Worm (Caenorhabditis elegans) whole organism, L3 larva: Measurements from ENCODE around the gene bud-13.
"Not testable (repeated sequence)": the region's sequence is repeated elsewhere in the genome, so short reads cannot be mapped to it uniquely, and the experiment has no call there.

ENCODE experiments used
- ZK546.5 ChIP-seq: sonication (generic microtip); optimal IDR thresholded peaks from 2 replicates; lab custom pipeline; 2017; ENCODE audit warnings: missing biosample characterization, missing genetic modification characterization
- ama-1 ChIP-seq: fragments of 150-350 bp; optimal IDR thresholded peaks from 2 replicates; lab custom pipeline; 2018
- ceh-9 ChIP-seq: sonication (generic microtip); optimal IDR thresholded peaks from 2 replicates; lab custom pipeline; 2018; ENCODE audit warnings: missing biosample characterization, missing genetic modification characterization
- daf-12 ChIP-seq: fragments of 150-350 bp; optimal IDR thresholded peaks from 2 replicates; lab custom pipeline; 2014; ENCODE audit warnings: missing biosample characterization, missing genetic modification reagents, missing genetic modification characterization
- egl-5 ChIP-seq: fragments of 150-350 bp; optimal IDR thresholded peaks from 2 replicates; lab custom pipeline; 2017; ENCODE audit warnings: missing biosample characterization, missing genetic modification reagents, missing genetic modification characterization, inconsistent platforms
- elt-1 ChIP-seq: fragments of 150-350 bp; optimal IDR thresholded peaks from 2 replicates; lab custom pipeline; 2014; ENCODE audit warnings: missing biosample characterization, missing genetic modification characterization
- elt-2 ChIP-seq: sonication (generic microtip); optimal IDR thresholded peaks from 2 replicates; lab custom pipeline; 2016; ENCODE audit warnings: missing genetic modification reagents, mild to moderate bottlenecking, missing genetic modification characterization, missing compliant biosample characterization
- elt-3 ChIP-seq, 3 experiments: fragments of 150-350 bp in 1 of 3; sonication (generic microtip) in 2 of 3; optimal IDR thresholded peaks; 2 replicates in 2 of 3; 4 replicates in 1 of 3; lab custom pipeline; 2014 to 2017; ENCODE audit warnings: missing biosample characterization in 3 of 3, missing genetic modification characterization in 3 of 3
- eor-1 ChIP-seq, 2 experiments: fragments of 150-350 bp; optimal IDR thresholded peaks; 2 replicates each; lab custom pipeline; 2014 to 2018; ENCODE audit warnings: missing biosample characterization in 2 of 2, missing genetic modification characterization in 2 of 2
- fkh-10 ChIP-seq: sonication (generic microtip); optimal IDR thresholded peaks from 2 replicates; lab custom pipeline; 2017; ENCODE audit warnings: missing biosample characterization, missing genetic modification reagents, missing genetic modification characterization
- fkh-2 ChIP-seq: fragments of 150-350 bp; optimal IDR thresholded peaks from 2 replicates; lab custom pipeline; 2014; ENCODE audit warnings: missing biosample characterization, missing genetic modification reagents, missing genetic modification characterization
- fos-1 ChIP-seq: fragments of 150-350 bp; optimal IDR thresholded peaks from 2 replicates; lab custom pipeline; 2014; ENCODE audit warnings: missing biosample characterization, missing genetic modification characterization
- hmg-11 ChIP-seq: sonication (generic microtip); optimal IDR thresholded peaks from 2 replicates; lab custom pipeline; 2016; ENCODE audit warnings: missing genetic modification characterization, missing compliant biosample characterization
- jun-1 ChIP-seq: fragments of 150-350 bp; optimal IDR thresholded peaks from 2 replicates; lab custom pipeline; 2014; ENCODE audit warnings: missing biosample characterization, missing genetic modification reagents, missing genetic modification characterization
- lin-15B ChIP-seq: fragments of 150-350 bp; optimal IDR thresholded peaks from 2 replicates; lab custom pipeline; 2014; ENCODE audit warnings: missing biosample characterization, missing genetic modification characterization
- lin-39 ChIP-seq: fragments of 150-350 bp; optimal IDR thresholded peaks from 2 replicates; lab custom pipeline; 2018; ENCODE audit warnings: missing biosample characterization, missing genetic modification reagents, missing genetic modification characterization
- mdl-1 ChIP-seq: fragments of 150-350 bp; optimal IDR thresholded peaks from 2 replicates; lab custom pipeline; 2014; ENCODE audit warnings: missing biosample characterization, missing genetic modification characterization
- nfya-1 ChIP-seq: sonication (generic microtip); optimal IDR thresholded peaks from 2 replicates; lab custom pipeline; 2017; ENCODE audit warnings: missing genetic modification characterization, mild to moderate bottlenecking, missing compliant biosample characterization, antibody characterized with exemption, moderate library complexity; ENCODE audit not compliant: insufficient read depth
- nhr-12 ChIP-seq: fragments of 150-350 bp; optimal IDR thresholded peaks from 2 replicates; lab custom pipeline; 2014; ENCODE audit warnings: missing biosample characterization, missing genetic modification characterization
- nhr-25 ChIP-seq: sonication (generic microtip); optimal IDR thresholded peaks from 2 replicates; lab custom pipeline; 2017; ENCODE audit warnings: missing biosample characterization, missing genetic modification characterization
- nhr-43 ChIP-seq: sonication (generic microtip); optimal IDR thresholded peaks from 2 replicates; lab custom pipeline; 2016; ENCODE audit warnings: mild to moderate bottlenecking, missing genetic modification characterization, missing compliant biosample characterization; ENCODE audit not compliant: poor library complexity, severe bottlenecking
- nhr-77 ChIP-seq: fragments of 150-350 bp; optimal IDR thresholded peaks from 2 replicates; lab custom pipeline; 2014; ENCODE audit warnings: missing biosample characterization, missing genetic modification characterization
- pha-4 ChIP-seq: fragments of 150-350 bp; optimal IDR thresholded peaks from 2 replicates; lab custom pipeline; 2014; ENCODE audit warnings: missing biosample characterization, missing genetic modification reagents, missing genetic modification characterization
- pqm-1 ChIP-seq: fragments of 150-350 bp; optimal IDR thresholded peaks from 2 replicates; lab custom pipeline; 2017; ENCODE audit warnings: missing biosample characterization, missing genetic modification characterization, inconsistent platforms
- sea-2 ChIP-seq: fragments of 150-350 bp; sonication (generic microtip); optimal IDR thresholded peaks from 4 replicates; lab custom pipeline; 2014; ENCODE audit warnings: missing biosample characterization, missing genetic modification reagents, missing genetic modification characterization
- snpc-4 ChIP-seq: fragments of 150-350 bp; optimal IDR thresholded peaks from 2 replicates; lab custom pipeline; 2014; ENCODE audit warnings: missing biosample characterization, missing genetic modification characterization
- tbx-2 ChIP-seq: sonication (generic microtip); optimal IDR thresholded peaks from 2 replicates; lab custom pipeline; 2016; ENCODE audit warnings: mild to moderate bottlenecking, missing genetic modification characterization, missing compliant biosample characterization
- unc-39 ChIP-seq: sonication (generic microtip); optimal IDR thresholded peaks from 4 replicates; lab custom pipeline; 2017; ENCODE audit warnings: missing biosample characterization, missing genetic modification characterization
- unc-62 ChIP-seq: fragments of 150-350 bp; sonication (generic microtip); optimal IDR thresholded peaks from 4 replicates; lab custom pipeline; 2014; ENCODE audit warnings: missing biosample characterization, missing genetic modification reagents, missing genetic modification characterization
- zag-1 ChIP-seq: fragments of 150-350 bp; optimal IDR thresholded peaks from 2 replicates; lab custom pipeline; 2014; ENCODE audit warnings: missing biosample characterization, missing genetic modification characterization
- ztf-11 ChIP-seq: fragments of 150-350 bp; optimal IDR thresholded peaks from 2 replicates; lab custom pipeline; 2014; ENCODE audit warnings: missing biosample characterization, missing genetic modification characterization

Gene bud-13

DNA sequence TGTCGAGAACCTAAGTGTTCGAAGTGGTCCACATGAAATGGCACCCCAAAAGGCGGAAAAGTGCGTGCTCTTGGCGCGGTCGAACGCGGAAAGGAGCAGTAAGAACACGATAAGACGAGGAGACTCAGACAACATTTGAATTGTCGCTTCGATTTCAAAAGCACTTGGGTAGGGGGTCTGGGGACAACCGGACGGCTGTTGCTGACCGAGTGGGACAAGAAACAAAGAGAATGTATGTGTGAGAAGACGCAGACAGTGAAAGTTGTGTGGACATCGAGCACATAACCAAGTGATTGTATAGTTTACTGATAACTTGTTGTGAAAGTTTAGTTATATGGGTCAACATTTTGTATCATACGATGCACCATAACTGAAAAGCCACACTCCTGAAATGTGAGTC is 39.7 kb upstream of the bud-13 start:
- TF ChIP-seq egl-5: peak; percentile 27
- peak; percentile 39 for TF ChIP-seq lin-39
- TF ChIP-seq elt-2 (tag; lab: Kevin White, UChicago): peak; percentile 61
- no peak for TF ChIP-seq elt-3 (tag; optimal IDR thresholded peaks at IDR 0.05; lab: Kevin White, UChicago)
- TF ChIP-seq nfya-1 (tag; lab: Kevin White, UChicago): peak; percentile 12
- TF ChIP-seq hmg-11 (tag; lab: Kevin White, UChicago): no peak
- peak; percentile 70 for TF ChIP-seq pha-4 (tag; lab: Kevin White, UChicago)
- TF ChIP-seq nhr-25: no peak
- no peak for TF ChIP-seq elt-1 (tag; lab: Kevin White, UChicago)
- no peak for TF ChIP-seq fos-1 (tag; lab: Kevin White, UChicago)
- no peak for TF ChIP-seq eor-1 (tag; optimal IDR thresholded peaks at IDR 0.05; lab: Kevin White, UChicago)
- no peak for TF ChIP-seq mdl-1 (tag; lab: Kevin White, UChicago)
- TF ChIP-seq pqm-1 (tag; lab: Kevin White, UChicago): peak; percentile 53

DNA sequence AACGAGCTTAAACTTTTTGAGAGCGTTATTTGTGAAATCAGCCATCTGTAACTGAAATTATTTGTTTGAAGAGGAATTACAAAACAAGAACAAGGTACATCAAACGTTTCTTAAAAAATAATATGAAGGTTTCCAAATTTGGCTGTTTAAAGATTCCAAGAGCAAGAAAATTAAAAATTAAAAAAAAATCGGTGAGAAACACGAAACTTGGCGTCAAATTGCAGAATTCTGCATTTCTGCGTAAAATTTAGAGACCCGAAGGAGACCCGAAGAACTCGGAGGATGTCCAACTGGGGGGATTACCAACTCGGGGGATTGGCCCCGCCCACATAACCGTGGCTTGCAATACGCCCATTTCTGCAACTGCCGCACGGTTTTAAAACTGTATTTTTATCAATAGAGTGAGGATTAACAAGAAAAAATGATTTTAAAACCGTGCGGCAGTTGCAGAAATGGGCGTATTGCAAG is 38.4 kb upstream of the bud-13 start, which contains the start of gene rab-6.1:
rab-6.1 (minus strand) TSS at position 51 of the 468 bp plus-strand sequence.
- TF ChIP-seq nhr-43; unc-62 (GFP tag; lab: Kevin White, UChicago); unc-39 (tag; lab: Kevin White, UChicago): not testable (repeated sequence)

- TF ChIP-seq snpc-4: no peak
- TF ChIP-seq fos-1 (tag; lab: Kevin White, UChicago): no peak
- no peak for TF ChIP-seq nhr-25
- no peak for TF ChIP-seq hmg-11 (tag; lab: Kevin White, UChicago)
- no peak for TF ChIP-seq ama-1 (lab: Kevin White, UChicago)
- TF ChIP-seq ceh-9 (tag; lab: Kevin White, UChicago): no peak
- TF ChIP-seq sea-2 (GFP tag; lab: Kevin White, UChicago): no peak
- no peak for TF ChIP-seq nhr-12 (tag; lab: Kevin White, UChicago)
- no peak for TF ChIP-seq nhr-43
- no peak for TF ChIP-seq daf-12
- TF ChIP-seq tbx-2: no peak
- TF ChIP-seq lin-39: no peak
- no peak for TF ChIP-seq unc-39 (tag; lab: Kevin White, UChicago)
- TF ChIP-seq ZK546.5 (tag; lab: Kevin White, UChicago): no peak
- no peak for TF ChIP-seq nhr-77 (tag; lab: Kevin White, UChicago)
- no peak for TF ChIP-seq eor-1 (tag; optimal IDR thresholded peaks at IDR 0.05; lab: Kevin White, UChicago)
- no peak for TF ChIP-seq fkh-2
- TF ChIP-seq mdl-1 (tag; lab: Kevin White, UChicago): no peak
- TF ChIP-seq ztf-11 (tag; lab: Kevin White, UChicago): no peak
- no peak for TF ChIP-seq zag-1 (tag; lab: Kevin White, UChicago)
Observed at ce11 chrIII:9004658-9005057, 37.1 kb upstream of the bud-13 start.

DNA sequence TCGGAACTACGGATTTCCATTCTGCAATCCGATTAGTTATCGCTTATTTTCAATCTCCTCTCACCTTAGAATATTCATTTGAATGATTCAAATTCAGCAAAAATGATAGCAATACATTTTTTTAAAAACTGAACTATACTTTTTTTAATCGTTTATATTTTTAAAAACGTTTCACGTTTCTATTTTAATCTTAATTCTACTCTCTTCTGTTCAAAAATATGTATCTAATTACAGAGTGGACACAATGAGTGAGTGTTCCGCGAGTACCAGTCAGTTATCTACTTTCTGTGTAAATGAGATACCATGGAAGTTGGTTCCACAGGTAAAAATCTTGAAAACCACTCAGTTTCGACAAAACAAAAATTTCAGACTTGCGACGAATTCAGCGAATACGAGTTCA is 35.0 kb upstream of the bud-13 start, which contains the start of the genes F59B2.15 and zif-1:
F59B2.15 (minus strand) TSS at position 101 of the 400 bp plus-strand sequence.
zif-1 (plus strand) TSS at position 235 of the 400 bp plus-strand sequence.
- TF ChIP-seq ceh-9 (tag; lab: Kevin White, UChicago): no peak
- TF ChIP-seq hmg-11 (tag; lab: Kevin White, UChicago): no peak
- TF ChIP-seq unc-62 (GFP tag; lab: Kevin White, UChicago): no peak
- no peak for TF ChIP-seq egl-5
- no peak for TF ChIP-seq pha-4 (tag; lab: Kevin White, UChicago)
- TF ChIP-seq jun-1 (tag; lab: Kevin White, UChicago): no peak
- TF ChIP-seq nfya-1 (tag; lab: Kevin White, UChicago): no peak

DNA sequence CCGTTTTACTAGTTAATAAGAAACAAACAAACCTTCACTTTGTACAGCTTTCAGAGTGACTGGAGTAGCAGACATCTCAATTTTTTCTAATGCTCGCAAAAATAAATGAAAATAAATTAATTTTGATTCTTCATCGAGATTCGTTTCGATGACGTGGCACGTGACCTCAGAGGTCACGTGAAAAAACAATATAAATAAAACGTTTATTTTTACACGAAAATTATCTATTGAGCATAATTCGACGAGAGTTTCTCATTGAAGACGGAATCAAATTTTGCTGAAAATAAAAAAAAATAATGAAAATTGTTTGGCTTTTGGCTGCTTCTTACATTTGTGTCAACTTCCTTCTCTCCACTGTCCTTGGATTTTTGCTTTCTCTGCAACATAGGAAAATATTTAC is 34.4 kb upstream of the bud-13 start, which contains the start of gene rpn-6.2:
rpn-6.2 (minus strand) TSS at position 101 of the 400 bp plus-strand sequence.
- TF ChIP-seq ztf-11 (tag; lab: Kevin White, UChicago) (no peak), sea-2 (GFP tag; lab: Kevin White, UChicago) (no peak), pqm-1 (tag; lab: Kevin White, UChicago) (no peak), fkh-10 (no peak), lin-15B (tag; lab: Kevin White, UChicago) (no peak), nhr-43 (no peak)
